Worm (Caenorhabditis elegans) whole organism, L3 larva: ENCODE measurements around the gene inf-1.

Source experiments
- ZK546.5 ChIP-seq: sonication (generic microtip); optimal IDR thresholded peaks from 2 replicates; lab custom pipeline; 2017; ENCODE audit warnings: missing biosample characterization, missing genetic modification characterization
- lin-15B ChIP-seq: fragments of 150-350 bp; optimal IDR thresholded peaks from 2 replicates; lab custom pipeline; 2014; ENCODE audit warnings: missing biosample characterization, missing genetic modification characterization
- nhr-12 ChIP-seq: fragments of 150-350 bp; optimal IDR thresholded peaks from 2 replicates; lab custom pipeline; 2014; ENCODE audit warnings: missing biosample characterization, missing genetic modification characterization
- nhr-76 ChIP-seq: fragments of 150-350 bp; sonication (generic microtip); optimal IDR thresholded peaks from 5 replicates; lab custom pipeline; 2014; ENCODE audit warnings: missing biosample characterization, missing genetic modification characterization

inf-1 gene

ce11 chrIII:6979584-6979983 lies 49.6 kb downstream of the inf-1 start, which contains the start of gene ceh-20:
TSS of gene ceh-20 (plus strand) at chrIII:6979884.
- no peak for TF ChIP-seq lin-15B (tag; lab: Kevin White, UChicago)
- TF ChIP-seq nhr-12 (tag; lab: Kevin White, UChicago) = no peak
- TF ChIP-seq ZK546.5 (tag; lab: Kevin White, UChicago) = no peak
- TF ChIP-seq nhr-76 (tag; lab: Kevin White, UChicago) = no peak
